Fruit fly (Drosophila melanogaster) whole organism, embryonic: ENCODE measurements around the gene CG15429.

ENCODE experiments used
- CG10462 ChIP-seq: fragments of 200-800 bp; sonication (Bioruptor generic); optimal IDR thresholded peaks from 2 replicates; lab custom pipeline; 2016; ENCODE audit warnings: missing biosample characterization, missing genetic modification characterization
- CG17359 ChIP-seq: fragments of 200-800 bp; sonication (Bioruptor generic); optimal IDR thresholded peaks from 3 replicates; lab custom pipeline; 2018; ENCODE audit warnings: missing biosample characterization, mild to moderate bottlenecking, missing genetic modification characterization, moderate library complexity
- CG2202 ChIP-seq: fragments of 200-800 bp; sonication (Bioruptor generic); optimal IDR thresholded peaks from 2 replicates; lab custom pipeline; 2018; ENCODE audit warnings: missing biosample characterization, mild to moderate bottlenecking, missing genetic modification characterization
- CG6791 ChIP-seq: fragments of 200-800 bp; sonication (Bioruptor generic); IDR thresholded peaks from 3 replicates; pipeline ENCODE4 v1.3.6; 2022; ENCODE audit warnings: missing biosample characterization, missing genetic modification characterization; ENCODE audit not compliant: partially characterized antibody
- Fer1 ChIP-seq: fragments of 200-800 bp; sonication (Bioruptor generic); optimal IDR thresholded peaks from 2 replicates; lab custom pipeline; 2017; ENCODE audit warnings: missing biosample characterization, mild to moderate bottlenecking, missing genetic modification characterization
- YL-1 ChIP-seq: fragments of 200-800 bp; sonication (Bioruptor generic); optimal IDR thresholded peaks from 3 replicates; lab custom pipeline; 2017; ENCODE audit warnings: missing biosample characterization, mild to moderate bottlenecking, missing genetic modification characterization
- cas ChIP-seq: fragments of 200-800 bp; sonication (Bioruptor generic); IDR thresholded peaks from 2 replicates; pipeline ENCODE4 v1.3.6; 2022; ENCODE audit warnings: missing biosample characterization, missing genetic modification characterization
- kni ChIP-seq: fragments of 200-800 bp; sonication (Bioruptor generic); optimal IDR thresholded peaks from 3 replicates; lab custom pipeline; 2017; ENCODE audit warnings: mild to moderate bottlenecking, missing biosample characterization, missing genetic modification reagents, missing genetic modification characterization
- onecut ChIP-seq: fragments of 200-800 bp; sonication (Bioruptor generic); IDR thresholded peaks from 2 replicates; pipeline ENCODE4 v1.3.6; 2022; ENCODE audit warnings: missing biosample characterization, missing genetic modification characterization
- pum ChIP-seq: fragments of 200-800 bp; sonication (Bioruptor generic); optimal IDR thresholded peaks from 2 replicates; lab custom pipeline; 2016; ENCODE audit warnings: missing biosample characterization, missing genetic modification characterization
- schlank ChIP-seq: fragments of 200-800 bp; sonication (Bioruptor generic); optimal IDR thresholded peaks from 2 replicates; lab custom pipeline; 2018; ENCODE audit warnings: missing biosample characterization, mild to moderate bottlenecking, missing genetic modification characterization

DNA sequence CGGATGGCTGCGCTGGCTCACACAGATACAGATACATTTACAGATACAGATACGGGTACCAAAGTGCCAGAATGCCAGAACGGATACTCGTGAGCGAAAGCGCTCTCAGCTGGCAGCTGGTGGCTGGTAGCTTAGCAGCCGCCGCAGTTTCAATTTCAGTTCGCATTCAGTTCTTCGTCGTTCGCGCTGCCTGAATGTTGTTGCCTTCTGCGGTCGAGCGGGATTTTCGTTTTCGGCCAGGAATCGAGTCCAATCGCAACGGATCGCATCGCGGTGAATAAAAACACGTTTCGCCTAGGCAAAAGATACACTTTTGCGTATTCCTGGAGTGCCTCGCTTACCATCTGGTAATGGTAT lies 19.0 kb upstream of the CG15429 start, which contains the start of gene Atet:
- TF ChIP-seq CG17359 (tag; lab: Kevin White, UChicago) = no peak
- no peak for TF ChIP-seq CG2202
- no peak for TF ChIP-seq Fer1 (GFP tag; lab: Kevin White, UChicago)
- no peak for TF ChIP-seq cas (GFP tag; lab: Robert Waterston, UW)
- TF ChIP-seq kni (GFP tag; lab: Kevin White, UChicago) = no peak
- no peak for TF ChIP-seq CG10462 (GFP tag; lab: Kevin White, UChicago)
- TF ChIP-seq YL-1 (GFP tag; lab: Kevin White, UChicago) = no peak
- TF ChIP-seq pum (GFP tag; lab: Kevin White, UChicago) = no peak
- 0 out of 2 replicates have a peak, but pooled peaks have one; percentile 1 for TF ChIP-seq onecut (GFP tag; lab: Robert Waterston, UW)
- peak; percentile 71; the same call in 2 of the 3 replicates for TF ChIP-seq CG6791
- no peak for TF ChIP-seq schlank (tag; lab: Kevin White, UChicago)
